Worm (Caenorhabditis elegans) whole organism, L1 larva: Measurements from ENCODE around the gene str-55.

ENCODE experiments used
- Y116A8C.19 ChIP-seq: sonication (generic microtip); optimal IDR thresholded peaks from 2 replicates; lab custom pipeline; 2016; ENCODE audit warnings: missing compliant biosample characterization, missing genetic modification characterization, borderline replicate concordance
- alr-1 ChIP-seq: fragments of 200-800 bp; sonication (Bioruptor generic); optimal IDR thresholded peaks from 2 replicates; lab custom pipeline; 2018; ENCODE audit warnings: borderline replicate concordance, mild to moderate bottlenecking, missing genetic modification characterization, missing compliant biosample characterization
- blmp-1 ChIP-seq: fragments of 150-350 bp; optimal IDR thresholded peaks from 2 replicates; lab custom pipeline; 2014; ENCODE audit warnings: missing biosample characterization, missing genetic modification characterization
- ceh-63 ChIP-seq: fragments of 200-800 bp; sonication (Bioruptor generic); optimal IDR thresholded peaks from 2 replicates; lab custom pipeline; 2018; ENCODE audit warnings: mild to moderate bottlenecking, missing genetic modification characterization, missing compliant biosample characterization
- ceh-8 ChIP-seq: fragments of 200-800 bp; sonication (Bioruptor generic); optimal IDR thresholded peaks from 2 replicates; lab custom pipeline; 2018; ENCODE audit warnings: mild to moderate bottlenecking, missing genetic modification characterization, moderate library complexity, missing compliant biosample characterization
- ceh-88 ChIP-seq: fragments of 200-800 bp; sonication (Bioruptor generic); IDR thresholded peaks from 2 replicates; pipeline ENCODE4 v1.3.6; 2022; ENCODE audit warnings: missing genetic modification characterization, missing compliant biosample characterization
- ceh-90 ChIP-seq: sonication (generic microtip); optimal IDR thresholded peaks from 2 replicates; lab custom pipeline; 2016; ENCODE audit warnings: missing genetic modification characterization, missing compliant biosample characterization
- dpl-1 ChIP-seq, 3 experiments: fragments of 150-350 bp in 2 of 3; sonication (generic microtip) in 1 of 3; optimal IDR thresholded peaks; 2 replicates each; lab custom pipeline; 2014 to 2017; ENCODE audit warnings: missing biosample characterization in 3 of 3, missing genetic modification characterization in 3 of 3, missing genetic modification reagents in 3 of 3
- efl-3 ChIP-seq: fragments of 200-800 bp; sonication (Bioruptor generic); optimal IDR thresholded peaks from 2 replicates; lab custom pipeline; 2018; ENCODE audit warnings: mild to moderate bottlenecking, missing genetic modification characterization, missing compliant biosample characterization
- elt-2 ChIP-seq: sonication (generic microtip); optimal IDR thresholded peaks from 2 replicates; lab custom pipeline; 2016; ENCODE audit warnings: missing genetic modification characterization, mild to moderate bottlenecking, inconsistent platforms, missing compliant biosample characterization, missing genetic modification reagents
- ets-5 ChIP-seq: fragments of 200-800 bp; sonication (Bioruptor generic); IDR thresholded peaks from 2 replicates; pipeline ENCODE4 v1.3.6; 2022; ENCODE audit warnings: missing genetic modification characterization, missing compliant biosample characterization
- fkh-10 ChIP-seq: sonication (generic microtip); optimal IDR thresholded peaks from 2 replicates; lab custom pipeline; 2017; ENCODE audit warnings: missing biosample characterization, missing genetic modification reagents, missing genetic modification characterization
- fkh-4 ChIP-seq: sonication (generic microtip); optimal IDR thresholded peaks from 2 replicates; lab custom pipeline; 2016; ENCODE audit warnings: missing compliant biosample characterization, missing genetic modification characterization, borderline replicate concordance
- fos-1 ChIP-seq: fragments of 150-350 bp; optimal IDR thresholded peaks from 2 replicates; lab custom pipeline; 2014; ENCODE audit warnings: missing biosample characterization, missing genetic modification characterization
- grh-1 ChIP-seq: fragments of 200-800 bp; sonication (Bioruptor generic); IDR thresholded peaks from 2 replicates; pipeline ENCODE4 v1.3.6; 2022; ENCODE audit warnings: missing genetic modification reagents, missing genetic modification characterization, missing compliant biosample characterization
- hlh-17 ChIP-seq: fragments of 200-800 bp; sonication (Bioruptor generic); optimal IDR thresholded peaks from 2 replicates; lab custom pipeline; 2018; ENCODE audit warnings: missing genetic modification characterization, mild to moderate bottlenecking, missing compliant biosample characterization, moderate library complexity, borderline replicate concordance
- isw-1 ChIP-seq: fragments of 200-800 bp; sonication (Bioruptor generic); IDR thresholded peaks from 2 replicates; pipeline ENCODE4 v1.3.6; 2022; ENCODE audit warnings: missing genetic modification characterization, missing compliant biosample characterization
- lin-13 ChIP-seq: fragments of 150-350 bp; optimal IDR thresholded peaks from 2 replicates; lab custom pipeline; 2014; ENCODE audit warnings: missing biosample characterization, missing genetic modification reagents, missing genetic modification characterization
- lin-15B ChIP-seq: fragments of 150-350 bp; sonication (generic microtip); optimal IDR thresholded peaks from 3 replicates; lab custom pipeline; 2014; ENCODE audit warnings: missing biosample characterization, missing genetic modification characterization
- lin-35 ChIP-seq, 2 experiments: fragments of 150-350 bp; optimal IDR thresholded peaks; 2 replicates each; lab custom pipeline; 2014; ENCODE audit warnings: missing biosample characterization in 2 of 2, missing genetic modification characterization in 2 of 2, missing genetic modification reagents in 2 of 2
- lin-39 ChIP-seq: fragments of 150-350 bp; optimal IDR thresholded peaks from 2 replicates; lab custom pipeline; 2014; ENCODE audit warnings: missing biosample characterization, missing genetic modification reagents, missing genetic modification characterization
- mab-9 ChIP-seq: fragments of 200-800 bp; sonication (Bioruptor generic); IDR thresholded peaks from 2 replicates; pipeline ENCODE4 v1.3.6; 2022; ENCODE audit warnings: missing genetic modification reagents, missing genetic modification characterization, missing compliant biosample characterization
- mef-2 ChIP-seq: fragments of 150-350 bp; optimal IDR thresholded peaks from 2 replicates; lab custom pipeline; 2014; ENCODE audit warnings: missing biosample characterization, missing genetic modification characterization
- nhr-19 ChIP-seq: fragments of 200-800 bp; sonication (Bioruptor generic); conservative IDR thresholded peaks from 2 replicates; pipeline ENCODE4 v1.3.6; 2022; ENCODE audit warnings: missing genetic modification characterization, missing compliant biosample characterization
- nhr-237 ChIP-seq: fragments of 150-350 bp; optimal IDR thresholded peaks from 2 replicates; lab custom pipeline; 2014; ENCODE audit warnings: missing biosample characterization, missing genetic modification characterization
- nhr-47 ChIP-seq: sonication (generic microtip); optimal IDR thresholded peaks from 2 replicates; lab custom pipeline; 2016; ENCODE audit warnings: mild to moderate bottlenecking, missing genetic modification characterization, moderate library complexity, missing compliant biosample characterization
- nhr-71 ChIP-seq: sonication (generic microtip); optimal IDR thresholded peaks from 2 replicates; lab custom pipeline; 2016; ENCODE audit warnings: mild to moderate bottlenecking, missing genetic modification characterization, moderate library complexity, missing compliant biosample characterization
- nhr-76 ChIP-seq: sonication (generic microtip); optimal IDR thresholded peaks from 2 replicates; lab custom pipeline; 2017; ENCODE audit warnings: missing biosample characterization, missing genetic modification characterization
- nhr-77 ChIP-seq: fragments of 150-350 bp; optimal IDR thresholded peaks from 2 replicates; lab custom pipeline; 2014; ENCODE audit warnings: missing biosample characterization, missing genetic modification characterization
- nhr-84 ChIP-seq: sonication (generic microtip); optimal IDR thresholded peaks from 2 replicates; lab custom pipeline; 2017; ENCODE audit warnings: missing biosample characterization, missing genetic modification characterization
- nhr-90 ChIP-seq: sonication (generic microtip); optimal IDR thresholded peaks from 2 replicates; lab custom pipeline; 2016; ENCODE audit warnings: mild to moderate bottlenecking, missing genetic modification characterization, missing compliant biosample characterization; ENCODE audit not compliant: poor library complexity
- pax-3 ChIP-seq: fragments of 200-800 bp; sonication (Bioruptor generic); optimal IDR thresholded peaks from 2 replicates; lab custom pipeline; 2018; ENCODE audit warnings: mild to moderate bottlenecking, missing genetic modification characterization, moderate library complexity, missing compliant biosample characterization
- rnt-1 ChIP-seq: sonication (generic microtip); optimal IDR thresholded peaks from 2 replicates; lab custom pipeline; 2016; ENCODE audit warnings: mild to moderate bottlenecking, missing genetic modification characterization, moderate library complexity, missing compliant biosample characterization
- sox-4 ChIP-seq: sonication (generic microtip); optimal IDR thresholded peaks from 2 replicates; lab custom pipeline; 2016; ENCODE audit warnings: missing genetic modification characterization, missing compliant biosample characterization
- sup-37 ChIP-seq: fragments of 200-800 bp; sonication (Bioruptor generic); optimal IDR thresholded peaks from 2 replicates; lab custom pipeline; 2018; ENCODE audit warnings: mild to moderate bottlenecking, missing genetic modification characterization, missing compliant biosample characterization
- swsn-7 ChIP-seq: sonication (generic microtip); optimal IDR thresholded peaks from 2 replicates; lab custom pipeline; 2016; ENCODE audit warnings: missing genetic modification characterization, missing compliant biosample characterization
- tlp-1 ChIP-seq: fragments of 150-350 bp; optimal IDR thresholded peaks from 2 replicates; lab custom pipeline; 2014; ENCODE audit warnings: missing biosample characterization, missing genetic modification characterization
- unc-130 ChIP-seq: fragments of 150-350 bp; optimal IDR thresholded peaks from 2 replicates; lab custom pipeline; 2017; ENCODE audit warnings: missing biosample characterization, missing genetic modification characterization, inconsistent platforms
- unc-30 ChIP-seq: sonication (generic microtip); optimal IDR thresholded peaks from 2 replicates; lab custom pipeline; 2017; ENCODE audit warnings: missing biosample characterization, missing genetic modification characterization
- unc-62 ChIP-seq: fragments of 150-350 bp; optimal IDR thresholded peaks from 2 replicates; lab custom pipeline; 2014; ENCODE audit warnings: missing biosample characterization, missing genetic modification reagents, missing genetic modification characterization
- unc-86 ChIP-seq: sonication (generic microtip); optimal IDR thresholded peaks from 2 replicates; lab custom pipeline; 2016; ENCODE audit warnings: missing genetic modification characterization, missing compliant biosample characterization
- unc-98 ChIP-seq: fragments of 200-800 bp; sonication (Bioruptor generic); IDR thresholded peaks from 2 replicates; pipeline ENCODE4 v1.3.6; 2022; ENCODE audit warnings: missing genetic modification characterization, missing compliant biosample characterization
- xbp-1 ChIP-seq: sonication (generic microtip); optimal IDR thresholded peaks from 2 replicates; lab custom pipeline; 2016; ENCODE audit warnings: missing genetic modification characterization, missing compliant biosample characterization
- zip-4 ChIP-seq: fragments of 200-800 bp; sonication (Bioruptor generic); optimal IDR thresholded peaks from 2 replicates; lab custom pipeline; 2018; ENCODE audit warnings: mild to moderate bottlenecking, missing genetic modification characterization, moderate library complexity, missing compliant biosample characterization
- ztf-11 ChIP-seq, 2 experiments: sonication (generic microtip); optimal IDR thresholded peaks; 2 replicates each; lab custom pipeline; 2016 to 2017; ENCODE audit warnings: missing genetic modification characterization in 2 of 2, missing biosample characterization in 1 of 2, missing compliant biosample characterization in 1 of 2

Gene str-55

ce11 chrV:16401519-16401918 is 15.4 kb downstream of the str-55 start, which contains the start of gene F13A7.14 (continued):
- TF ChIP-seq blmp-1 (peak; percentile 46), sup-37 (GFP tag; lab: Kevin White, UChicago) (peak; percentile 85), efl-3 (GFP tag; lab: Kevin White, UChicago) (peak; percentile 79), grh-1 (GFP tag; lab: Robert Waterston, UW) (peak; percentile 86), unc-62 (GFP tag; lab: Kevin White, UChicago) (no peak), nhr-84 (tag; lab: Kevin White, UChicago) (no peak), sox-4 (tag; lab: Kevin White, UChicago) (peak; percentile 94), ceh-90 (tag; lab: Kevin White, UChicago) (peak; percentile 95), dpl-1 (GFP tag; optimal IDR thresholded peaks at IDR 0.05; lab: Kevin White, UChicago) (peak; percentile 95 to 98 (median 97)), unc-130 (tag; lab: Kevin White, UChicago) (peak; percentile 79), nhr-76 (tag; lab: Kevin White, UChicago) (no peak), lin-35 (GFP tag; optimal IDR thresholded peaks at IDR 0.05; lab: Kevin White, UChicago) (peak; percentile 96 to 97), lin-13 (GFP tag; lab: Kevin White, UChicago) (peak; percentile 66), tlp-1 (no peak), mab-9 (GFP tag; lab: Robert Waterston, UW) (peak; percentile 94), ets-5 (GFP tag; lab: Robert Waterston, UW) (no peak), rnt-1 (tag; lab: Kevin White, UChicago) (peak; percentile 99), ceh-8 (GFP tag; lab: Kevin White, UChicago) (peak; percentile 61), fos-1 (tag; lab: Kevin White, UChicago) (no peak), ztf-11 (tag; optimal IDR thresholded peaks at IDR 0.05; lab: Kevin White, UChicago) (peak in 1 of 2 experiments; percentile 98), nhr-237 (tag; lab: Kevin White, UChicago) (no peak), swsn-7 (tag; lab: Kevin White, UChicago) (peak; percentile 89), lin-39 (tag; lab: Kevin White, UChicago) (peak; percentile 78), ceh-63 (peak; percentile 32), xbp-1 (tag; lab: Kevin White, UChicago) (peak; percentile 91), hlh-17 (GFP tag; lab: Kevin White, UChicago) (peak; percentile 67), alr-1 (tag; lab: Kevin White, UChicago) (no peak), nhr-71 (tag; lab: Kevin White, UChicago) (peak; percentile 95), isw-1 (peak; percentile 82), fkh-4 (tag; lab: Kevin White, UChicago) (peak; percentile 97), nhr-90 (tag; lab: Kevin White, UChicago) (peak; percentile 97), zip-4 (peak; percentile 80), fkh-10 (no peak), Y116A8C.19 (tag; lab: Kevin White, UChicago) (peak; percentile 83), unc-98 (peak; percentile 91)

DNA sequence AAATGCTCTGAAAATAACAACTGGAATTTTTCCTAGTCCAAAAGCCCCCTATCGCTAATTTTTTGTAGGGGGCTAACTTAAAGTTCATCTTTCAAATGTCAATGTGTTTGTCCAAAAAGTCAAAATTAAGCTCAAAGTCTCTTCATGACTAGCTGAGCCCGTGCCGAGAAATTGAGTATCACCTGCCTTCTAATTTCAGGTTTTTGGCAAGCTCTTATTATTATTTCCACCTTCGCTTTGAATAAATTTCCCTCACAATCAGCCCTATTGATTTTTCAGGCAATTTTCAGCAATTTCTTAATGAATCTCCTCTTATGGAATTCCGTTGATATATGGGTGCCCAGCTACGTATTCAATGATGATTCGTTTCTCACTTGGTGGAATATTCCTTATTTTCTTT is 17.5 kb downstream of the str-55 start, which contains the start of gene sre-36:
TSS of gene sre-36 (plus strand) at position 301 of the 400 bp plus-strand sequence.
- no peak for TF ChIP-seq grh-1 (GFP tag; lab: Robert Waterston, UW)
- TF ChIP-seq ceh-88 (GFP tag; lab: Robert Waterston, UW) = no peak
- no peak for TF ChIP-seq nhr-19
- TF ChIP-seq nhr-84 (tag; lab: Kevin White, UChicago) = no peak
- TF ChIP-seq nhr-90 (tag; lab: Kevin White, UChicago) = no peak
- no peak for TF ChIP-seq nhr-47 (tag; lab: Kevin White, UChicago)
- TF ChIP-seq elt-2 = no peak
- TF ChIP-seq unc-130 (tag; lab: Kevin White, UChicago) = no peak
- no peak for TF ChIP-seq lin-15B (tag; lab: Kevin White, UChicago)
- TF ChIP-seq mef-2 (tag; lab: Kevin White, UChicago) = no peak
- TF ChIP-seq unc-30 (tag; lab: Kevin White, UChicago) = no peak
- TF ChIP-seq hlh-17 (GFP tag; lab: Kevin White, UChicago) = no peak
- no peak for TF ChIP-seq ets-5 (GFP tag; lab: Robert Waterston, UW)
- no peak for TF ChIP-seq fkh-10
- TF ChIP-seq pax-3 (tag; lab: Kevin White, UChicago) = no peak
- no peak for TF ChIP-seq unc-86 (tag; lab: Kevin White, UChicago)
- TF ChIP-seq dpl-1 (GFP tag; optimal IDR thresholded peaks at IDR 0.05; lab: Kevin White, UChicago) = no peak
- no peak for TF ChIP-seq ceh-90 (tag; lab: Kevin White, UChicago)
- no peak for TF ChIP-seq nhr-77 (tag; lab: Kevin White, UChicago)
